Worm (Caenorhabditis elegans): Measurements from ENCODE around the gene msp-3.

DNA sequence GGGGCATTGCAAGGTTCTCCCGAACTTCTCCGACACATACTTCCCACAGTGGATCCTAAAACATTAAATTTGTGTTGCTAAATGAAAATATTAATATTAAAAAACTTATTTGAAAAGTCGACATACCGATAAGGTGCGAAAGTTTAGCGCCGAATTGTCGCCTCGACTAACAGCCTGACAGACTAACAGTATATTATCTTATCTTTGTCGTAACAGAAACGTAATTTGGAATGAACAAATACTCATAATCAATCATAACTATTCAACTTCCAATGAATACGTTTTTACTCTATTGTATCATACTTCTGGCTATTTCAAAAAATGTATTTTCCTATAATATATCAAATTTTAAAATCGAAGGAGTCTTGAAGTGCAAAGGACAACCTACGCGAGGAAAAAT is 9.1 kb downstream of the msp-3 start, which contains the start of gene F26G1.11:
- TF ChIP-seq ztf-11 (tag; optimal IDR thresholded peaks at IDR 0.05) (no peak), skn-1 (tag; optimal IDR thresholded peaks at IDR 0.05) (no peak), nhr-11 (tag; optimal IDR thresholded peaks at IDR 0.05) (no peak), ama-1 (optimal IDR thresholded peaks at IDR 0.05) (no peak), snpc-4 (tag; optimal IDR thresholded peaks at IDR 0.05) (no peak), lin-39 (tag; optimal IDR thresholded peaks at IDR 0.05) (no peak), unc-39 (tag; optimal IDR thresholded peaks at IDR 0.05) (no peak), aly-2 (tag; optimal IDR thresholded peaks at IDR 0.05) (no peak), lin-13 (GFP tag; optimal IDR thresholded peaks at IDR 0.05) (no peak), ztf-1 (GFP tag; conservative IDR thresholded peaks at IDR 0.05) (no peak), fos-1 (tag; optimal IDR thresholded peaks at IDR 0.05) (peak; percentile 90), lin-11 (tag; optimal IDR thresholded peaks at IDR 0.05) (no peak), nhr-77 (tag; optimal IDR thresholded peaks at IDR 0.05) (no peak)
